Worm (Caenorhabditis elegans): Measurements from ENCODE around the gene Y49F6B.6.

DNA sequence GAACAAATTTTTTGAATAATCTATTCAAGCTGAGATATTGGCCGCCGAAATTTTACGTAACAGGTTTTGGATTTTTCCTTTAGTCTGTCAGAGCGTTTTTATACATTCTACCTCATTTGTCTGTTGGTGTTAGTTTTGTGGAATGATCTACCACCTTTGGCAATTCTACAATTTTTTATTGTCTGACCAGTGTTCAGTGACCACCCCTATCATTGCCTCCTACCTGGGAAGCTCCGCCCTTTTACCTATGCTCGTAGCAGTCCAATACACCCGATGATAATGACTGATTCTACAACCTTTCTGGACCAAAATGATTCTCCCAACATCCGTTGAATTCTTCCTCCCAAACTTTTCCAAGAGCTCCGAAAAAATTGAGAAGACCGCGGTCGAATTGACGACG is 827 bp downstream of the Y49F6B.6 start, which contains the start of gene sdz-32:
- TF ChIP-seq F22D6.2 (tag; optimal IDR thresholded peaks at IDR 0.05) (no peak), F33H1.4 (GFP tag; IDR thresholded peaks at IDR 0.05) (no peak), snpc-4 (GFP tag; optimal IDR thresholded peaks at IDR 0.05) (no peak), snpc-4 (tag; optimal IDR thresholded peaks at IDR 0.05) (no peak), B0261.1 (tag; optimal IDR thresholded peaks at IDR 0.05) (no peak), F37B4.10 (GFP tag; IDR thresholded peaks at IDR 0.05) (no peak), nfyb-1 (GFP tag; IDR thresholded peaks at IDR 0.05) (no peak), rpc-1 (optimal IDR thresholded peaks at IDR 0.05) (no peak), rpc-1 (tag; optimal IDR thresholded peaks at IDR 0.05) (no peak), cebp-1 (GFP tag; IDR thresholded peaks at IDR 0.05) (no peak), cebp-1 (tag; optimal IDR thresholded peaks at IDR 0.05) (no peak)

Data from whole organism, young adult.